Fruit fly (Drosophila melanogaster): ENCODE results near the gene CG17325.

CG17325 gene

dm6 chr2L:18789773-18790385 lies 22.6 kb upstream of the CG17325 start:
- TF ChIP-seq dl (GFP tag; optimal IDR thresholded peaks at IDR 0.05; ENCODE audit: insufficient read depth in 1 of 2, partially characterized antibody in 2 of 2) (no peak), Rel (GFP tag; optimal IDR thresholded peaks at IDR 0.05) (no peak), Rel (tag; optimal IDR thresholded peaks at IDR 0.05) (peak; percentile 13), tai (GFP tag; optimal IDR thresholded peaks at IDR 0.05) (no peak)

- TF ChIP-seq CG9705 (GFP tag; optimal IDR thresholded peaks at IDR 0.05) (no peak), HLH106 (tag; optimal IDR thresholded peaks at IDR 0.05) (no peak), ey (GFP tag; optimal IDR thresholded peaks at IDR 0.05) (no peak), lola (GFP tag; optimal IDR thresholded peaks at IDR 0.05) (no peak), h (GFP tag; optimal IDR thresholded peaks at IDR 0.05) (no peak), Myc (optimal IDR thresholded peaks at IDR 0.05) (no peak), brk (GFP tag; optimal IDR thresholded peaks at IDR 0.05) (no peak), sv (GFP tag; optimal IDR thresholded peaks at IDR 0.05) (no peak), Dif (GFP tag; optimal IDR thresholded peaks at IDR 0.05; ENCODE audit: partially characterized antibody) (no peak), Dfd (GFP tag; optimal IDR thresholded peaks at IDR 0.05) (no peak), jim (GFP tag; optimal IDR thresholded peaks at IDR 0.05) (no peak), Vsx2 (GFP tag; optimal IDR thresholded peaks at IDR 0.05; ENCODE audit: partially characterized antibody) (no peak)
These were observed 19.6 kb upstream of the CG17325 start, which contains the start of gene ham for dm6 chr2L:18792806-18793205. ham (minus strand) TSS chr2L:18792906.

- no peak for TF ChIP-seq dsf (GFP tag; optimal IDR thresholded peaks at IDR 0.05; ENCODE audit: borderline replicate concordance)
These were observed 19.2 kb upstream of the CG17325 start for dm6 chr2L:18793243-18793642.

dm6 chr2L:18795917-18796402 lies 16.5 kb upstream of the CG17325 start:
- no peak for TF ChIP-seq jim (GFP tag; optimal IDR thresholded peaks at IDR 0.05)
- no peak for TF ChIP-seq ey (GFP tag; optimal IDR thresholded peaks at IDR 0.05)
- no peak for TF ChIP-seq usp (GFP tag; optimal IDR thresholded peaks at IDR 0.05)
- no peak for TF ChIP-seq Mio (GFP tag; optimal IDR thresholded peaks at IDR 0.05)
- no peak for TF ChIP-seq sv (GFP tag; optimal IDR thresholded peaks at IDR 0.05)
- no peak for TF ChIP-seq GATAd (GFP tag; optimal IDR thresholded peaks at IDR 0.05)
- TF ChIP-seq sage (GFP tag; optimal IDR thresholded peaks at IDR 0.05): no peak
- TF ChIP-seq dsf (GFP tag; optimal IDR thresholded peaks at IDR 0.05; ENCODE audit: borderline replicate concordance): no peak
- TF ChIP-seq N (GFP tag; optimal IDR thresholded peaks at IDR 0.05): no peak
- no peak for TF ChIP-seq CG9705 (GFP tag; optimal IDR thresholded peaks at IDR 0.05)
- no peak for TF ChIP-seq psq (GFP tag; optimal IDR thresholded peaks at IDR 0.05)
- peak; percentile 76 for TF ChIP-seq Vsx2 (GFP tag; optimal IDR thresholded peaks at IDR 0.05; ENCODE audit: partially characterized antibody)
- no peak for TF ChIP-seq OdsH (GFP tag; optimal IDR thresholded peaks at IDR 0.05)
- TF ChIP-seq Sp1 (GFP tag; optimal IDR thresholded peaks at IDR 0.05): no peak
- TF ChIP-seq dl (GFP tag; optimal IDR thresholded peaks at IDR 0.05; ENCODE audit: insufficient read depth in 1 of 2, partially characterized antibody in 2 of 2): peak; percentile 60 to 71
- no peak for TF ChIP-seq fru (GFP tag; optimal IDR thresholded peaks at IDR 0.05)
- no peak for TF ChIP-seq br (GFP tag; optimal IDR thresholded peaks at IDR 0.05)
- TF ChIP-seq brk (GFP tag; optimal IDR thresholded peaks at IDR 0.05): no peak
- no peak for TF ChIP-seq CrebA (GFP tag; optimal IDR thresholded peaks at IDR 0.05; ENCODE audit: borderline replicate concordance)
- no peak for TF ChIP-seq Abd-B (GFP tag; optimal IDR thresholded peaks at IDR 0.05)
- no peak for TF ChIP-seq foxo (GFP tag; optimal IDR thresholded peaks at IDR 0.05)
- TF ChIP-seq Rel (GFP tag; optimal IDR thresholded peaks at IDR 0.05): no peak
- no peak for TF ChIP-seq Rel (tag; optimal IDR thresholded peaks at IDR 0.05)
- TF ChIP-seq Hr83 (GFP tag; optimal IDR thresholded peaks at IDR 0.05; ENCODE audit: poor library complexity, severe bottlenecking): peak; percentile 32
- TF ChIP-seq CG32264 (GFP tag; optimal IDR thresholded peaks at IDR 0.05): no peak
- TF ChIP-seq h (GFP tag; optimal IDR thresholded peaks at IDR 0.05): peak; percentile 26
- no peak for TF ChIP-seq Myc (optimal IDR thresholded peaks at IDR 0.05)
- TF ChIP-seq Dif (GFP tag; optimal IDR thresholded peaks at IDR 0.05; ENCODE audit: partially characterized antibody): peak; percentile 56
- TF ChIP-seq lola (GFP tag; optimal IDR thresholded peaks at IDR 0.05): no peak
- no peak for TF ChIP-seq pan (optimal IDR thresholded peaks at IDR 0.05)
- TF ChIP-seq Dfd (GFP tag; optimal IDR thresholded peaks at IDR 0.05): no peak
- TF ChIP-seq Hnf4 (GFP tag; optimal IDR thresholded peaks at IDR 0.05): no peak

Measured in whole organism, wandering third instar larva.